Worm (Caenorhabditis elegans) whole organism, mixed stage, embryonic: ENCODE data around the gene T02H6.1.

Experiments used
- lin-13 ChIP-seq: fragments of 150-350 bp; optimal IDR thresholded peaks from 2 replicates; lab custom pipeline; 2014; ENCODE audit warnings: missing biosample characterization, missing genetic modification characterization
- unc-39 ChIP-seq: fragments of 150-350 bp; optimal IDR thresholded peaks from 2 replicates; lab custom pipeline; 2014; ENCODE audit warnings: missing biosample characterization, missing genetic modification characterization
- unc-62 ChIP-seq: fragments of 150-350 bp; optimal IDR thresholded peaks from 2 replicates; lab custom pipeline; 2014; ENCODE audit warnings: missing biosample characterization, missing genetic modification reagents, missing genetic modification characterization

DNA sequence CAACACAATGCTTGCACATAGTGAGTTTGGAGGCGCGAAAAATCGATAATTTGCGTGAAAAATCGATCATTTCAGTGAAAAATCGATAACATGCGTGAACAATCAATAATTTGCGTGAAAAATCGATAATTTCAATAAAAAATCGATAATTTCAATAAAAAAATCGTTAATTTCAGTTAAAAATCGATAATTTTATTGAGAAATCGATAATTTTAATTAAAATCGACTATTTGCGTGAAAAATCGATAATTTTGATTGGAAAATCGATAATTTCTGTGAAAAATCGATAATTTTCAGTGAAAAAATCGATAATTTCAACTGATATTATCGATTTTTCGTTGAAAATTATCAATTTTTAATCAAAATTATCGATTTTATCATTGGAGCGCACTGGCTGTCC lies 14.8 kb downstream of the T02H6.1 start:
- TF ChIP-seq unc-39 (no peak), unc-62 (GFP tag; lab: Kevin White, UChicago) (no peak), lin-13 (tag; lab: Kevin White, UChicago) (no peak)
